Fruit fly (Drosophila melanogaster) whole organism, embryonic: ENCODE results near the gene GAPcenA.

Source experiments
- B-H2 ChIP-seq: fragments of 200-800 bp; sonication (Bioruptor generic); optimal IDR thresholded peaks from 2 replicates; lab custom pipeline; 2018; ENCODE audit warnings: missing biosample characterization, mild to moderate bottlenecking, missing genetic modification characterization
- CG1602 ChIP-seq: fragments of 200-800 bp; sonication (Bioruptor generic); optimal IDR thresholded peaks from 3 replicates; lab custom pipeline; 2016; ENCODE audit warnings: missing biosample characterization, missing genetic modification characterization
- CG1603 ChIP-seq: fragments of 200-800 bp; sonication (Bioruptor generic); optimal IDR thresholded peaks from 2 replicates; lab custom pipeline; 2019; ENCODE audit warnings: missing biosample characterization, mild to moderate bottlenecking, missing genetic modification characterization, moderate library complexity
- CG17568 ChIP-seq: fragments of 200-800 bp; sonication (Bioruptor generic); optimal IDR thresholded peaks from 2 replicates; lab custom pipeline; 2018; ENCODE audit warnings: missing biosample characterization, mild to moderate bottlenecking, missing genetic modification characterization, moderate library complexity
- CG18011 ChIP-seq: fragments of 200-800 bp; sonication (Bioruptor generic); optimal IDR thresholded peaks from 2 replicates; lab custom pipeline; 2017; ENCODE audit warnings: missing biosample characterization, missing genetic modification characterization, mild to moderate bottlenecking, moderate library complexity, missing genotype
- CG2199 ChIP-seq: fragments of 200-800 bp; sonication (Bioruptor generic); IDR thresholded peaks from 3 replicates; pipeline ENCODE4 v1.3.6; 2022; ENCODE audit warnings: missing biosample characterization, missing genetic modification characterization
- CG2678 ChIP-seq: fragments of 200-800 bp; sonication (Bioruptor generic); optimal IDR thresholded peaks from 3 replicates; lab custom pipeline; 2019; ENCODE audit warnings: missing biosample characterization, mild to moderate bottlenecking, missing genetic modification characterization, moderate library complexity
- CG3163 ChIP-seq: fragments of 200-800 bp; sonication (Bioruptor generic); optimal IDR thresholded peaks from 3 replicates; lab custom pipeline; 2016; ENCODE audit warnings: missing biosample characterization, missing genetic modification characterization
- CG32532 ChIP-seq: fragments of 200-800 bp; sonication (Bioruptor generic); IDR thresholded peaks from 2 replicates; pipeline ENCODE4 v1.3.6; 2022; ENCODE audit warnings: missing biosample characterization, missing genetic modification characterization
- CG32772 ChIP-seq: fragments of 200-800 bp; sonication (Bioruptor generic); IDR thresholded peaks from 2 replicates; pipeline ENCODE4 v1.3.6; 2022; ENCODE audit warnings: missing biosample characterization, missing genetic modification characterization
- CG6272 ChIP-seq: fragments of 200-800 bp; sonication (Bioruptor generic); IDR thresholded peaks from 2 replicates; pipeline ENCODE4 v1.3.6; 2022; ENCODE audit warnings: missing biosample characterization, missing genetic modification characterization
- CG6654 ChIP-seq: fragments of 200-800 bp; sonication (Bioruptor generic); optimal IDR thresholded peaks from 2 replicates; lab custom pipeline; 2017; ENCODE audit warnings: missing biosample characterization, mild to moderate bottlenecking, missing genetic modification characterization
- CG7556 ChIP-seq: fragments of 200-800 bp; sonication (Bioruptor generic); optimal IDR thresholded peaks from 2 replicates; lab custom pipeline; 2017; ENCODE audit warnings: missing biosample characterization, mild to moderate bottlenecking, missing genetic modification characterization
- CG7928 ChIP-seq: fragments of 200-800 bp; sonication (Bioruptor generic); optimal IDR thresholded peaks from 2 replicates; lab custom pipeline; 2017; ENCODE audit warnings: missing biosample characterization, mild to moderate bottlenecking, missing genetic modification characterization
- CG7987 ChIP-seq: fragments of 200-800 bp; sonication (Bioruptor generic); optimal IDR thresholded peaks from 2 replicates; lab custom pipeline; 2018; ENCODE audit warnings: missing biosample characterization, mild to moderate bottlenecking, missing genetic modification characterization, moderate library complexity
- CG8290 ChIP-seq, 3 experiments: fragments of 200-800 bp; sonication (Bioruptor generic); optimal IDR thresholded peaks; 2 replicates each; lab custom pipeline; 2016 to 2019; ENCODE audit warnings: missing biosample characterization in 3 of 3, missing genetic modification characterization in 3 of 3, mild to moderate bottlenecking in 2 of 3, moderate library complexity in 1 of 3
- CHES-1-like ChIP-seq: fragments of 200-800 bp; sonication (Bioruptor generic); optimal IDR thresholded peaks from 2 replicates; lab custom pipeline; 2016; ENCODE audit warnings: missing biosample characterization, missing genetic modification characterization
- CrebB ChIP-seq: fragments of 200-800 bp; sonication (Bioruptor generic); optimal IDR thresholded peaks from 3 replicates; lab custom pipeline; 2018; ENCODE audit warnings: missing biosample characterization, mild to moderate bottlenecking, missing genetic modification characterization
- Dp ChIP-seq: fragments of 200-800 bp; sonication (Bioruptor generic); optimal IDR thresholded peaks from 2 replicates; lab custom pipeline; 2018; ENCODE audit warnings: missing biosample characterization, mild to moderate bottlenecking, missing genetic modification characterization, moderate library complexity
- E2f2 ChIP-seq: fragments of 200-800 bp; sonication (Bioruptor generic); IDR thresholded peaks from 2 replicates; pipeline ENCODE4 v1.3.6; 2022; ENCODE audit warnings: missing biosample characterization, missing genetic modification characterization
- HHEX ChIP-seq: fragments of 200-800 bp; sonication (Bioruptor generic); optimal IDR thresholded peaks from 3 replicates; lab custom pipeline; 2017; ENCODE audit warnings: missing biosample characterization, mild to moderate bottlenecking, missing genetic modification characterization, missing genetic modification reagents
- Hand ChIP-seq: fragments of 200-800 bp; sonication (Bioruptor generic); optimal IDR thresholded peaks from 2 replicates; lab custom pipeline; 2017; ENCODE audit warnings: mild to moderate bottlenecking, missing biosample characterization, missing genetic modification reagents, missing genetic modification characterization
- Hey ChIP-seq: fragments of 200-800 bp; sonication (Bioruptor generic); optimal IDR thresholded peaks from 3 replicates; lab custom pipeline; 2018; ENCODE audit warnings: missing biosample characterization, mild to moderate bottlenecking, missing genetic modification characterization
- Hmx ChIP-seq: fragments of 200-800 bp; sonication (Bioruptor generic); optimal IDR thresholded peaks from 2 replicates; lab custom pipeline; 2016; ENCODE audit warnings: missing biosample characterization, missing genetic modification characterization
- NfI ChIP-seq: fragments of 200-800 bp; sonication (Bioruptor generic); optimal IDR thresholded peaks from 3 replicates; lab custom pipeline; 2018; ENCODE audit warnings: missing biosample characterization, mild to moderate bottlenecking, missing genetic modification characterization, moderate library complexity
- Oli ChIP-seq: fragments of 200-800 bp; sonication (Bioruptor generic); optimal IDR thresholded peaks from 2 replicates; lab custom pipeline; 2018; ENCODE audit warnings: missing biosample characterization, mild to moderate bottlenecking, missing genetic modification characterization, moderate library complexity
- Pdp1 ChIP-seq, 2 experiments: fragments of 200-800 bp; sonication (Bioruptor generic); optimal IDR thresholded peaks; 3 replicates each; lab custom pipeline; 2016; ENCODE audit warnings: missing biosample characterization in 2 of 2, missing genetic modification characterization in 2 of 2, mild to moderate bottlenecking in 1 of 2, moderate library complexity in 1 of 2
- Rfx ChIP-seq: fragments of 200-800 bp; sonication (Bioruptor generic); IDR thresholded peaks from 2 replicates; pipeline ENCODE4 v1.3.6; 2022; ENCODE audit warnings: missing biosample characterization, missing genetic modification characterization
- Sox102F ChIP-seq: fragments of 200-800 bp; sonication (Bioruptor generic); optimal IDR thresholded peaks from 2 replicates; lab custom pipeline; 2018; ENCODE audit warnings: missing biosample characterization, mild to moderate bottlenecking, missing genetic modification characterization, moderate library complexity
- Trl ChIP-seq, 3 experiments: fragments of >200 bp in 2 of 3; fragments of 200-800 bp in 1 of 3; sonication (Bioruptor generic) in 1 of 3; optimal IDR thresholded peaks; 2 replicates in 1 of 3; 3 replicates in 2 of 3; lab custom pipeline; 2016 to 2017; ENCODE audit warnings: missing biosample characterization in 1 of 3, missing genetic modification characterization in 1 of 3
- YL-1 ChIP-seq: fragments of 200-800 bp; sonication (Bioruptor generic); optimal IDR thresholded peaks from 3 replicates; lab custom pipeline; 2017; ENCODE audit warnings: missing biosample characterization, mild to moderate bottlenecking, missing genetic modification characterization
- abd-A ChIP-seq: fragments of 200-800 bp; sonication (Bioruptor generic); optimal IDR thresholded peaks from 3 replicates; lab custom pipeline; 2019; ENCODE audit warnings: missing biosample characterization, mild to moderate bottlenecking, missing genetic modification characterization, moderate library complexity
- aop ChIP-seq: fragments of 200-800 bp; sonication (Bioruptor generic); IDR thresholded peaks from 2 replicates; pipeline ENCODE4 v1.3.6; 2022; ENCODE audit warnings: missing biosample characterization, missing genetic modification characterization
- bowl ChIP-seq: fragments of 200-800 bp; sonication (Bioruptor generic); IDR thresholded peaks from 2 replicates; pipeline ENCODE4 v1.3.6; 2022; ENCODE audit warnings: missing biosample characterization, missing genetic modification characterization
- caup ChIP-seq: fragments of 200-800 bp; sonication (Bioruptor generic); optimal IDR thresholded peaks from 3 replicates; lab custom pipeline; 2017; ENCODE audit warnings: missing biosample characterization, mild to moderate bottlenecking, missing genetic modification characterization, moderate library complexity; ENCODE audit not compliant: severe bottlenecking
- crp ChIP-seq, 2 experiments: fragments of 200-800 bp; sonication (Bioruptor generic); optimal IDR thresholded peaks; 2 replicates in 1 of 2; 3 replicates in 1 of 2; lab custom pipeline; 2017; ENCODE audit warnings: missing biosample characterization in 2 of 2, missing genetic modification characterization in 2 of 2, mild to moderate bottlenecking in 1 of 2, moderate library complexity in 1 of 2
- dan ChIP-seq: fragments of 200-800 bp; sonication (Bioruptor generic); IDR thresholded peaks from 2 replicates; pipeline ENCODE4 v1.3.6; 2022; ENCODE audit warnings: missing biosample characterization, missing genetic modification characterization
- dmrt99B ChIP-seq: fragments of 200-800 bp; sonication (Bioruptor generic); optimal IDR thresholded peaks from 2 replicates; lab custom pipeline; 2018; ENCODE audit warnings: missing biosample characterization, mild to moderate bottlenecking, missing genetic modification characterization, moderate library complexity
- en ChIP-seq: fragments of 200-800 bp; sonication (Bioruptor generic); optimal IDR thresholded peaks from 2 replicates; lab custom pipeline; 2016; ENCODE audit warnings: missing biosample characterization, missing genetic modification characterization
- gro ChIP-seq: fragments of 200-800 bp; sonication (Bioruptor generic); optimal IDR thresholded peaks from 2 replicates; lab custom pipeline; 2016; ENCODE audit warnings: missing biosample characterization, missing genetic modification characterization
- hbn ChIP-seq: fragments of 200-800 bp; sonication (Bioruptor generic); IDR thresholded peaks from 2 replicates; pipeline ENCODE4 v1.3.6; 2022; ENCODE audit warnings: missing biosample characterization, missing genetic modification characterization; ENCODE audit not compliant: partially characterized antibody
- p53 ChIP-seq: fragments of 200-800 bp; sonication (Bioruptor generic); optimal IDR thresholded peaks from 2 replicates; lab custom pipeline; 2016; ENCODE audit warnings: missing biosample characterization, missing genetic modification characterization
- prd ChIP-seq, 3 experiments: fragments of >200 bp in 2 of 3; fragments of 200-800 bp in 1 of 3; sonication (Bioruptor generic) in 1 of 3; optimal IDR thresholded peaks in 2 of 3; IDR thresholded peaks in 1 of 3; 2 replicates in 2 of 3; 3 replicates in 1 of 3; pipeline versions ENCODE4 v1.3.6 to Lab custom; 2017 to 2022; ENCODE audit warnings: missing biosample characterization in 1 of 3, missing genetic modification characterization in 1 of 3
- scrt ChIP-seq: fragments of 200-800 bp; sonication (Bioruptor generic); optimal IDR thresholded peaks from 2 replicates; lab custom pipeline; 2018; ENCODE audit warnings: missing biosample characterization, mild to moderate bottlenecking, missing genetic modification characterization, moderate library complexity
- sob ChIP-seq: fragments of 200-800 bp; sonication (Bioruptor generic); IDR thresholded peaks from 2 replicates; pipeline ENCODE4 v1.3.6; 2022; ENCODE audit warnings: missing biosample characterization, missing genetic modification characterization
- sug ChIP-seq: fragments of 200-800 bp; optimal IDR thresholded peaks from 2 replicates; lab custom pipeline; 2019; ENCODE audit warnings: missing biosample characterization, mild to moderate bottlenecking, missing genetic modification characterization, moderate library complexity
- twi ChIP-seq: fragments of 200-800 bp; optimal IDR thresholded peaks from 2 replicates; lab custom pipeline; 2019; ENCODE audit warnings: missing biosample characterization, mild to moderate bottlenecking, missing genetic modification characterization, moderate library complexity
- unc-4 ChIP-seq: fragments of 200-800 bp; sonication (Bioruptor generic); IDR thresholded peaks from 2 replicates; pipeline ENCODE4 v1.3.6; 2022; ENCODE audit warnings: missing biosample characterization, missing genetic modification characterization; ENCODE audit not compliant: partially characterized antibody

GAPcenA gene

dm6 chr3L:8360643-8361110, 14.3 kb downstream of the GAPcenA start, which contains the start of gene Idh (continued):
- TF ChIP-seq CG7987 (GFP tag; lab: Kevin White, UChicago) (peak; percentile 27), B-H2 (peak; percentile 40), crp (GFP tag; optimal IDR thresholded peaks at IDR 0.05; lab: Kevin White, UChicago) (peak; percentile 17 to 92), CG7928 (GFP tag; lab: Kevin White, UChicago) (no peak), prd (optimal IDR thresholded peaks at IDR 0.05; lab: Kevin White, UChicago) (no peak), prd (GFP tag; IDR thresholded peaks at IDR 0.05; lab: Robert Waterston, UW) (no peak), CG7556 (GFP tag; lab: Kevin White, UChicago) (no peak), scrt (GFP tag; lab: Kevin White, UChicago) (peak; percentile 48), E2f2 (GFP tag; lab: Robert Waterston, UW) (peak; percentile 100), CG3163 (GFP tag; lab: Kevin White, UChicago) (peak; percentile 62), HHEX (GFP tag; lab: Kevin White, UChicago) (peak; percentile 12), aop (GFP tag; lab: Robert Waterston, UW) (no peak), CG32772 (GFP tag; lab: Robert Waterston, UW) (no peak), NfI (GFP tag; lab: Kevin White, UChicago) (peak; percentile 31), Oli (no peak), Rfx (GFP tag; lab: Robert Waterston, UW) (peak; percentile 52; the same call in 1 of the 2 replicates), dmrt99B (tag; lab: Kevin White, UChicago) (peak; percentile 21), Hmx (no peak), CG17568 (GFP tag; lab: Kevin White, UChicago) (peak; percentile 35), Sox102F (GFP tag; lab: Kevin White, UChicago) (peak; percentile 30), CG8290 (GFP tag; optimal IDR thresholded peaks at IDR 0.05; lab: Kevin White, UChicago) (no peak), CG8290 (tag; optimal IDR thresholded peaks at IDR 0.05; lab: Kevin White, UChicago) (peak in 1 of 2 experiments; percentile 73), CG2199 (GFP tag; lab: Robert Waterston, UW) (no peak), CG6272 (GFP tag; lab: Robert Waterston, UW) (no peak), abd-A (tag; lab: Kevin White, UChicago) (peak; percentile 76), gro (GFP tag; lab: Kevin White, UChicago) (peak; percentile 72), CHES-1-like (peak; percentile 1), unc-4 (peak; percentile 61), CrebB (tag; lab: Kevin White, UChicago) (peak; percentile 51), twi (tag; lab: Kevin White, UChicago) (no peak), Dp (GFP tag; lab: Kevin White, UChicago) (peak; percentile 99), CG1603 (tag; lab: Kevin White, UChicago) (peak; percentile 2), caup (GFP tag; lab: Kevin White, UChicago) (peak; percentile 35), bowl (GFP tag; lab: Robert Waterston, UW) (no peak), Hey (tag; lab: Kevin White, UChicago) (peak; percentile 42), CG1602 (no peak), dan (no peak), Pdp1 (GFP tag; optimal IDR thresholded peaks at IDR 0.05; lab: Kevin White, UChicago) (peak in 1 of 2 experiments; percentile 100), Hand (GFP tag; lab: Kevin White, UChicago) (peak; percentile 54), YL-1 (GFP tag; lab: Kevin White, UChicago) (peak; percentile 8), hbn (GFP tag; lab: Robert Waterston, UW) (peak; percentile 48; the same call in 1 of the 2 replicates), CG6654 (GFP tag; lab: Kevin White, UChicago) (no peak), sug (tag; lab: Kevin White, UChicago) (peak; percentile 31), sob (0 out of 2 replicates have a peak, but pooled peaks have one; percentile 11), en (GFP tag; lab: Kevin White, UChicago) (no peak), CG32532 (GFP tag; lab: Robert Waterston, UW) (no peak), CG18011 (peak; percentile 99), CG2678 (tag; lab: Kevin White, UChicago) (peak; percentile 41), Trl (optimal IDR thresholded peaks at IDR 0.05; lab: Kevin White, UChicago) (no peak), Trl (GFP tag; optimal IDR thresholded peaks at IDR 0.05; lab: Kevin White, UChicago) (no peak), p53 (GFP tag; lab: Kevin White, UChicago) (no peak)
